Worm (Caenorhabditis elegans): ENCODE measurements around the gene mrps-18.C.

- TF ChIP-seq lin-13 (GFP tag; optimal IDR thresholded peaks at IDR 0.05) (no peak), Y48G9A.11 (GFP tag; IDR thresholded peaks at IDR 0.05) (no peak), hlh-11 (tag; optimal IDR thresholded peaks at IDR 0.05) (no peak), F44E2.7 (GFP tag; IDR thresholded peaks at IDR 0.05) (no peak), lim-7 (GFP tag; IDR thresholded peaks at IDR 0.05) (no peak), T20F7.1 (GFP tag; optimal IDR thresholded peaks at IDR 0.05) (no peak), ceh-82 (tag; optimal IDR thresholded peaks at IDR 0.05) (no peak), F49E8.2 (tag; optimal IDR thresholded peaks at IDR 0.05; ENCODE audit: borderline replicate concordance) (no peak), jun-1 (tag; optimal IDR thresholded peaks at IDR 0.05) (no peak)
Observed at ce11 chrII:6749422-6749821, 13.4 kb downstream of the mrps-18.C start, which contains the start of gene F41G3.10.

All from whole organism, L4 larva.